Worm (Caenorhabditis elegans) whole organism, L3 larva: ENCODE data around the gene mdt-15.

Experiments used
- ZK546.5 ChIP-seq: sonication (generic microtip); optimal IDR thresholded peaks from 2 replicates; lab custom pipeline; 2017; ENCODE audit warnings: missing biosample characterization, missing genetic modification characterization
- fkh-10 ChIP-seq: sonication (generic microtip); optimal IDR thresholded peaks from 2 replicates; lab custom pipeline; 2017; ENCODE audit warnings: missing biosample characterization, missing genetic modification reagents, missing genetic modification characterization
- lin-39 ChIP-seq: fragments of 150-350 bp; optimal IDR thresholded peaks from 2 replicates; lab custom pipeline; 2018; ENCODE audit warnings: missing biosample characterization, missing genetic modification reagents, missing genetic modification characterization
- nhr-28 ChIP-seq: fragments of 150-350 bp; optimal IDR thresholded peaks from 2 replicates; lab custom pipeline; 2014; ENCODE audit warnings: missing biosample characterization, missing genetic modification characterization
- skn-1 ChIP-seq: fragments of 150-350 bp; optimal IDR thresholded peaks from 2 replicates; lab custom pipeline; 2014; ENCODE audit warnings: missing biosample characterization, missing genetic modification characterization
- zag-1 ChIP-seq: fragments of 150-350 bp; optimal IDR thresholded peaks from 2 replicates; lab custom pipeline; 2014; ENCODE audit warnings: missing biosample characterization, missing genetic modification characterization

DNA sequence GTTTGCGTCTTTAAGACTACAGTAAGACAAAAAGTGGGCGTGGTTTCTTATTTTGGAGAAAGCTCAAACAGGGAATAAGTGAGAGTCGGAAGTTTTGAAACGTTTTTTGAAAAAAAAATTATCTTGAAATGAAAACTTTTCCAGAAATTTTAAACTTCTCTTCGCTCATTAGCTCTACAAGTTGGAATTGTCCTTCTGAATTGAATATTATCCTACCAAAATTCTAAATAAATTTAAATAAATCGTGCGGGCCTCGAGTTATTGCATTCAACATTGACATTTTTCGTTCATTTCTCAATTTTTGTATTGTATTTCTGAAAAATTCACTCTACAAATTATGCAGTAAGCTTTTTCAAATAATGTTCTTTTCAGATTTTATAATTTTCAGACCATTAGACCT is 28.3 kb downstream of the mdt-15 start, which contains the start of gene R12B2.3:
- TF ChIP-seq fkh-10 (no peak), nhr-28 (tag; lab: Kevin White, UChicago) (no peak), lin-39 (no peak), ZK546.5 (tag; lab: Kevin White, UChicago) (no peak), skn-1 (tag; lab: Kevin White, UChicago) (no peak), zag-1 (tag; lab: Kevin White, UChicago) (no peak)
